Worm (Caenorhabditis elegans): ENCODE results near the gene F36H12.17.
"Not testable (repeated sequence)": the region's sequence is repeated elsewhere in the genome, so short reads cannot be mapped to it uniquely, and the experiment has no call there.

Gene F36H12.17

ce11 chrIV:5313011-5313410 is 35.4 kb upstream of the F36H12.17 start, which contains the start of the genes msp-59 and ZK354.2:
Gene msp-59 (minus strand): TSS chrIV:5313111.
Gene ZK354.2 (plus strand): TSS chrIV:5313405.
- TF ChIP-seq elt-3, lin-39, ceh-16 (tag; optimal IDR thresholded peaks at IDR 0.05): not testable (repeated sequence)

ce11 chrIV:5309742-5310141 is 32.1 kb upstream of the F36H12.17 start, which contains the start of gene ZK354.3:
Gene ZK354.3 (plus strand): TSS chrIV:5310042.
- TF ChIP-seq nfya-1 (tag; optimal IDR thresholded peaks at IDR 0.05; ENCODE audit: insufficient read depth), result no peak
- TF ChIP-seq zag-1 (tag; optimal IDR thresholded peaks at IDR 0.05), result no peak
- no peak for TF ChIP-seq skn-1 (tag; optimal IDR thresholded peaks at IDR 0.05)
- TF ChIP-seq ztf-11 (tag; optimal IDR thresholded peaks at IDR 0.05), result no peak
- no peak for TF ChIP-seq eor-1 (tag; optimal IDR thresholded peaks at IDR 0.05)
- TF ChIP-seq nhr-76 (tag; optimal IDR thresholded peaks at IDR 0.05), result no peak
- TF ChIP-seq mml-1 (tag; optimal IDR thresholded peaks at IDR 0.05), result no peak
- no peak for TF ChIP-seq ceh-28 (tag; optimal IDR thresholded peaks at IDR 0.05)

- TF ChIP-seq nhr-11 (tag; optimal IDR thresholded peaks at IDR 0.05); pha-4 (tag; optimal IDR thresholded peaks at IDR 0.05); nfya-1 (tag; optimal IDR thresholded peaks at IDR 0.05; ENCODE audit: insufficient read depth): not testable (repeated sequence)
Observed at ce11 chrIV:5308046-5308643, 30.5 kb upstream of the F36H12.17 start, which contains the start of the genes ZK354.9 and msp-58. Gene ZK354.9 (minus strand): TSS chrIV:5308146. Gene msp-58 (plus strand): TSS chrIV:5308593.

ce11 chrIV:5306040-5306439 is 28.4 kb upstream of the F36H12.17 start, which contains the start of gene ZK354.8:
Gene ZK354.8 (minus strand): TSS chrIV:5306140.
- TF ChIP-seq hmg-11 (tag; optimal IDR thresholded peaks at IDR 0.05) (no peak), ztf-4 (tag; optimal IDR thresholded peaks at IDR 0.05) (no peak), nhr-23 (tag; optimal IDR thresholded peaks at IDR 0.05) (no peak), egl-27 (tag; optimal IDR thresholded peaks at IDR 0.05) (no peak), mml-1 (tag; optimal IDR thresholded peaks at IDR 0.05) (no peak), nhr-76 (tag; optimal IDR thresholded peaks at IDR 0.05) (no peak), daf-12 (tag; optimal IDR thresholded peaks at IDR 0.05) (no peak), fkh-2 (tag; optimal IDR thresholded peaks at IDR 0.05) (no peak), R02D3.7 (tag; optimal IDR thresholded peaks at IDR 0.05) (no peak)

ce11 chrIV:5303030-5303429 is 25.4 kb upstream of the F36H12.17 start, which contains the start of gene ZK354.7:
Gene ZK354.7 (minus strand): TSS chrIV:5303130.
- TF ChIP-seq elt-1 (tag; optimal IDR thresholded peaks at IDR 0.05) (no peak), nhr-12 (tag; optimal IDR thresholded peaks at IDR 0.05) (no peak), mdl-1 (tag; optimal IDR thresholded peaks at IDR 0.05) (no peak), ztf-4 (tag; optimal IDR thresholded peaks at IDR 0.05) (no peak), nhr-237 (tag; optimal IDR thresholded peaks at IDR 0.05) (no peak), nhr-11 (tag; optimal IDR thresholded peaks at IDR 0.05) (no peak), nhr-25 (tag; optimal IDR thresholded peaks at IDR 0.05) (no peak), egl-5 (tag; optimal IDR thresholded peaks at IDR 0.05) (no peak), fkh-2 (tag; optimal IDR thresholded peaks at IDR 0.05) (no peak), unc-62 (GFP tag; optimal IDR thresholded peaks at IDR 0.05) (no peak), nhr-43 (tag; optimal IDR thresholded peaks at IDR 0.05; ENCODE audit: poor library complexity, severe bottlenecking) (no peak), eor-1 (tag; optimal IDR thresholded peaks at IDR 0.05) (no peak), ceh-28 (tag; optimal IDR thresholded peaks at IDR 0.05) (no peak), fos-1 (tag; optimal IDR thresholded peaks at IDR 0.05) (no peak), mml-1 (tag; optimal IDR thresholded peaks at IDR 0.05) (no peak), ceh-82 (tag; optimal IDR thresholded peaks at IDR 0.05) (no peak), pha-4 (tag; optimal IDR thresholded peaks at IDR 0.05) (no peak), elt-3 (tag; optimal IDR thresholded peaks at IDR 0.05) (no peak), ZK546.5 (tag; optimal IDR thresholded peaks at IDR 0.05) (no peak)
